Fruit fly (Drosophila melanogaster) ovary, adult (tissue): ENCODE data around the gene CG15141.

Source experiments
- CG17801 ChIP-seq: fragments of 200-800 bp; optimal IDR thresholded peaks from 2 replicates; lab custom pipeline; 2019; ENCODE audit warnings: missing biosample characterization, mild to moderate bottlenecking, missing genetic modification characterization, moderate library complexity; ENCODE audit not compliant: partially characterized antibody

The CG15141 gene

dm6 chr2L:17387735-17388367 lies 22.6 kb upstream of the CG15141 start:
- no peak for TF ChIP-seq CG17801 (GFP tag; lab: Kevin White, UChicago)

dm6 chr2L:17389104-17389503 lies 21.3 kb upstream of the CG15141 start:
- TF ChIP-seq CG17801 (GFP tag; lab: Kevin White, UChicago) = peak; percentile 59

- no peak for TF ChIP-seq CG17801 (GFP tag; lab: Kevin White, UChicago)
These were observed 19.7 kb upstream of the CG15141 start for dm6 chr2L:17390782-17391181.

dm6 chr2L:17394939-17395338 lies 15.5 kb upstream of the CG15141 start:
- no peak for TF ChIP-seq CG17801 (GFP tag; lab: Kevin White, UChicago)

- no peak for TF ChIP-seq CG17801 (GFP tag; lab: Kevin White, UChicago)
These were observed 13.1 kb upstream of the CG15141 start for dm6 chr2L:17397372-17397771.

DNA sequence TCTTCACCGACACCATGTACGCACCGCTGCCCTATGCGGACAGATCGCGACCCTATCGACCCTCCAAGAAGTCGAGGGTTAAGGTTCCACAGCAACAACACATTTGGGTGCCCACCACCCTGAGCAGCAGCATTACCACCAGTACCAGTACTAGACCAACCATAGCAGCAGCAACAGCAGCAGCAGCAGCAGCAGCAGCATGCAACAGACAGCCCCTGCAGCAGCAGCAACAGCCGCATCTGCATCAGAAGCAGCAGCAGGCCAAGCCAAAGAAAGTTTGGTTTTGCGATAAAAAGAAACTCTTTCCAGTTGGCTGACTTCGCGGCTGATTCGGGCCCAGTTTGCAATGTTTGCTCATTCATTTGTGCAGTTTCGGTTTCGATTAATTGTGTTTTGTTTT lies 7.9 kb upstream of the CG15141 start:
- no peak for TF ChIP-seq CG17801 (GFP tag; lab: Kevin White, UChicago)

dm6 chr2L:17412533-17412932 lies 2.1 kb downstream of the CG15141 start, which contains the start of gene Rsph9:
Gene Rsph9, minus strand, starts transcription at chr2L:17412633.
- no peak for TF ChIP-seq CG17801 (GFP tag; lab: Kevin White, UChicago)

DNA sequence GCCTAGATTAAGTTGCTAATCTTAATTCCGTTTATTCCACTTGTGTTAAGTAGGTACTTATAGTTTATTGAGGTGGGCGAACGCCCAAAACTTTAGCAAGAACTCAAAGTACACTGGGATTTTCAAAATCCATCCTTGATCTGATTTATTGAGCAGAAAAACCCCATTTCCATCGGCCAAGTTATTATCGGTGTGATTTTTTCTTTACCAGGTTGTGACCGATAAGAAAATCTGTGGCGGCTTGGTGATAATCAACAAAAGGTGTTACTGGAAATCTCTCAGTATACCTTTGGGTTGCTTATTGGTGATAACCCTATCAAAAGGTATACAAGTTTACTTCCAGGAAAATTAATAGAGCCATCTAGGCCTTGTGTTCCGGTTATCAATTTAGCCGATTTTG lies 10.0 kb downstream of the CG15141 start:
- no peak for TF ChIP-seq CG17801 (GFP tag; lab: Kevin White, UChicago)

dm6 chr2L:17421366-17421765 lies 10.9 kb downstream of the CG15141 start:
- no peak for TF ChIP-seq CG17801 (GFP tag; lab: Kevin White, UChicago)

DNA sequence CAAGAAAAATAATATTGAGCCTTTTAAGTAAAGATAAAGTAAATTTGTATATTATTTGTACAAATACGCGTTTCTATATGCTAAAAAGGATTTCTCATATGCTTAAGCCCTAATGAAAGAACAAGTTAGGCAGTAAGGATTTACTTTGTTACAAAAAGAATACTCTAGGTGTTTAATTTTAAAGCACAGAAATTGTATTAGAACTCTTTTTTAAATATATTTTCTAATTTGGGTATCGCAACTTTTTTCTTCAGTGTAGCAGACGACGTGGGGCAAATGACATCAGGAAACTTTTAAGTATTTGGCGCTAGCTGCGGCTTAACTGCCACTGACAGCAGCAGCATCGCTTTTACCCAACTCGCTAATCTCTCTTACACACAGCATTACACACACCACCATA lies 11.6 kb downstream of the CG15141 start:
- no peak for TF ChIP-seq CG17801 (GFP tag; lab: Kevin White, UChicago)

DNA sequence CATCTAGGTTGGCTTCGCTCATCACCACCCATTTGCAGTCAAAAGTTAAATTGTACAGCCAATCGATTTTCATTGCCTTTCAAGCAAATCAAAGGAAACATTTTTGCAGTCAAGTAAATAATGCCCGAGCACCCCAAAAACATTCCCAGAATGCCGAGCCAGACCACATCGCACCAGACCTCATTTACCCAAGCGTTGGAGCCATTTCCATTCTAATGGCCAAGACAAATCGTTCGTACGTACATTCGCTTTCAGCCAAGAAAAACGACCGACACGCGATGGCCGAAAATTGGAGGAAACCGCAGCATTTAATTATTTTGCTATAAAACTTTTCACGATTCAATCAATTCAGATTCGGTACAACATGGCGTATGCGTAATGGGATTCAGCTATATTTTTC lies 14.6 kb downstream of the CG15141 start:
- no peak for TF ChIP-seq CG17801 (GFP tag; lab: Kevin White, UChicago)

DNA sequence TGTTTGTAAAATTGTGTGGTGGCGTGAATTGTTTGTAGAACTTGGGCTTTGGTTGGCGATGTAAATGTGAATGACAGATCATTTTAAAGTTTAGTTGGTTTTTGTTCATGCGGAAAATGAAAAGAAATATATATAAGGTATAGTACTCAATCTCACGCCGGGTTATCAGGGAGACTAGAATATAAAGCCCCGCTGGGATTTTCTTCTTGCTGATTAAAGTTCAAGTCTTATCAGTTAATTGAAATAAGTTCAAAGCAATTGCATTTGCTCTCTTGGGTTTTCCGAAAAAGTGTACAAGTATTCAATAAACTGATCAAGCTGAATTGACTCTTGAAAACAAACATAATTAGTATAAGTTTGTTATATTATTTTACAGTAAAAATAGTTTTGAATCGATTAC lies 15.0 kb downstream of the CG15141 start:
- TF ChIP-seq CG17801 (GFP tag; lab: Kevin White, UChicago) = no peak

dm6 chr2L:17427187-17427586 lies 16.7 kb downstream of the CG15141 start:
- no peak for TF ChIP-seq CG17801 (GFP tag; lab: Kevin White, UChicago)

dm6 chr2L:17427929-17428456 lies 17.6 kb downstream of the CG15141 start:
- TF ChIP-seq CG17801 (GFP tag; lab: Kevin White, UChicago) = peak; percentile 48

DNA sequence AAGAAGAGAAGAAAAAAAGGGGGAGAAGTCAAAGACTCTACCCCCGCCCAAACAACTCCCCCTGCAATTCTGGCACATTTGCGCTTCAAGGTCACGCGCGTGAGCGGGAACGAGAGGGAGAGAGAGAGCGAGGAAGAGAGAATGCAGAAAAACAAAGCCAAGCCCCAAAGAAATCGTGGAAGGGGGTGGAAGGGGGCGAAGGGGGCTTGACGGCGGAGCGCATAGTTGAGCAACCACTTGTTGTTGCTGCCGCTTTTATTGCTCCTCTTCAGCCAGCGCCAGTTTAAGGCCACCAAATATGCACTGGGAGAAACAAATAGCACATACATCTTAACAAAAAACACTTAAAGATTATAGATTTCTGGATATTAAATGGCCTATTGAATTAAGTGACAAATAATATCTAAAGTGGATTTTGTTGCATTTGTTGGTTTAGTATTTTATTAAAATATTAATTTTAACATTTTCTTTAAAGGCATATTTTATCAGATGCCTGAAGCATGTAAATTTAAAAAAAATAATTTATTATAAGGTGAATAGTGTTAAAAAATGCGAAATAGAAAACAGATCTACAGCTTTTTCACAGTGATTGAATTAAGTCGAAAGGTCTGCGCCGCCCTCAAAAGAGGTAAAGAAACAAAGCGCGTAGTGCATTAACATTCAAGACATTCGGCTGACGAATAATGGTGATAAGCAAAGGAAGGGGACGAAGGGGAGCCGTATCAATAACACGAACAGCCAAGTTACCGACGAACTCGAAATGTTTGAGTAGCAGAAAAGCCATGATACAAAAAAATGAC lies 19.5 kb downstream of the CG15141 start:
- peak; percentile 21 for TF ChIP-seq CG17801 (GFP tag; lab: Kevin White, UChicago)
